Worm (Caenorhabditis elegans): Measurements from ENCODE around the gene talp-3.
A peak's percentile ranks its signal among the peaks of the same experiment; 100 is the strongest.

Gene talp-3

ce11 chrIV:14611892-14612497 lies 41.2 kb downstream of the talp-3 start:
- no peak for TF ChIP-seq nhr-28 (tag; optimal IDR thresholded peaks at IDR 0.05)
- TF ChIP-seq elt-1 (tag; optimal IDR thresholded peaks at IDR 0.05; ENCODE audit: borderline replicate concordance, insufficient read depth), result peak; percentile 31
- no peak for TF ChIP-seq hlh-1 (tag; optimal IDR thresholded peaks at IDR 0.05)

- TF ChIP-seq ham-2 (GFP tag; optimal IDR thresholded peaks at IDR 0.05) (peak; percentile 36), M03D4.4 (tag; optimal IDR thresholded peaks at IDR 0.05) (no peak), snpc-4 (tag; optimal IDR thresholded peaks at IDR 0.05) (no peak), ces-1 (GFP tag; optimal IDR thresholded peaks at IDR 0.05) (no peak), elt-3 (tag; optimal IDR thresholded peaks at IDR 0.05) (no peak), sptf-1 (tag; optimal IDR thresholded peaks at IDR 0.05) (no peak), drap-1 (GFP tag; optimal IDR thresholded peaks at IDR 0.05) (no peak), ztf-11 (tag; optimal IDR thresholded peaks at IDR 0.05) (no peak), elt-1 (tag; optimal IDR thresholded peaks at IDR 0.05; ENCODE audit: borderline replicate concordance, insufficient read depth) (no peak), flh-1 (GFP tag; optimal IDR thresholded peaks at IDR 0.05) (no peak), lin-32 (GFP tag; optimal IDR thresholded peaks at IDR 0.05) (no peak), nhr-76 (tag; optimal IDR thresholded peaks at IDR 0.05) (no peak), mls-2 (tag; optimal IDR thresholded peaks at IDR 0.05) (no peak), ceh-39 (tag; optimal IDR thresholded peaks at IDR 0.05) (no peak), unc-39 (tag; optimal IDR thresholded peaks at IDR 0.05) (no peak), nhr-237 (tag; optimal IDR thresholded peaks at IDR 0.05) (peak; percentile 63), ceh-43 (GFP tag; optimal IDR thresholded peaks at IDR 0.05) (no peak), bed-3 (GFP tag; optimal IDR thresholded peaks at IDR 0.05) (no peak), mep-1 (tag; optimal IDR thresholded peaks at IDR 0.05) (peak; percentile 25), zip-8 (tag; optimal IDR thresholded peaks at IDR 0.05) (no peak), nhr-12 (tag; optimal IDR thresholded peaks at IDR 0.05) (no peak), nhr-2 (tag; optimal IDR thresholded peaks at IDR 0.05) (no peak), unc-62 (GFP tag; optimal IDR thresholded peaks at IDR 0.05) (peak; percentile 3), lsy-2 (tag; optimal IDR thresholded peaks at IDR 0.05) (no peak), pha-4 (tag; optimal IDR thresholded peaks at IDR 0.05) (peak; percentile 10), hlh-1 (tag; optimal IDR thresholded peaks at IDR 0.05) (peak; percentile 3), cnd-1 (tag; optimal IDR thresholded peaks at IDR 0.05) (no peak), sem-2 (GFP tag; optimal IDR thresholded peaks at IDR 0.05) (no peak), ceh-83 (GFP tag; optimal IDR thresholded peaks at IDR 0.05) (no peak), nhr-28 (tag; optimal IDR thresholded peaks at IDR 0.05) (no peak), blmp-1 (tag; optimal IDR thresholded peaks at IDR 0.05) (peak; percentile 76), tbx-8 (GFP tag; optimal IDR thresholded peaks at IDR 0.05) (no peak), lin-13 (tag; optimal IDR thresholded peaks at IDR 0.05) (peak; percentile 18), unc-120 (tag; optimal IDR thresholded peaks at IDR 0.05; ENCODE audit: poor library complexity, severe bottlenecking) (peak; percentile 19), mab-5 (tag; optimal IDR thresholded peaks at IDR 0.05) (no peak)
These were observed 42.0 kb downstream of the talp-3 start for ce11 chrIV:14610942-14611724.

- no peak for TF ChIP-seq ham-2 (GFP tag; optimal IDR thresholded peaks at IDR 0.05)
- TF ChIP-seq nhr-237 (tag; optimal IDR thresholded peaks at IDR 0.05), result no peak
- TF ChIP-seq ztf-11 (tag; optimal IDR thresholded peaks at IDR 0.05), result no peak
- TF ChIP-seq ceh-43 (GFP tag; optimal IDR thresholded peaks at IDR 0.05), result no peak
- TF ChIP-seq nhr-28 (tag; optimal IDR thresholded peaks at IDR 0.05), result no peak
- no peak for TF ChIP-seq flh-1 (GFP tag; optimal IDR thresholded peaks at IDR 0.05)
- no peak for TF ChIP-seq nhr-12 (tag; optimal IDR thresholded peaks at IDR 0.05)
- TF ChIP-seq elt-3 (tag; optimal IDR thresholded peaks at IDR 0.05), result no peak
- no peak for TF ChIP-seq unc-39 (tag; optimal IDR thresholded peaks at IDR 0.05)
- no peak for TF ChIP-seq nhr-76 (tag; optimal IDR thresholded peaks at IDR 0.05)
- no peak for TF ChIP-seq drap-1 (GFP tag; optimal IDR thresholded peaks at IDR 0.05)
- no peak for TF ChIP-seq bed-3 (GFP tag; optimal IDR thresholded peaks at IDR 0.05)
- no peak for TF ChIP-seq zip-8 (tag; optimal IDR thresholded peaks at IDR 0.05)
- TF ChIP-seq mab-5 (tag; optimal IDR thresholded peaks at IDR 0.05), result no peak
- TF ChIP-seq ceh-39 (tag; optimal IDR thresholded peaks at IDR 0.05), result no peak
These were observed 43.4 kb downstream of the talp-3 start for ce11 chrIV:14609774-14610173.

Measured in whole organism, mixed stage, embryonic.